Worm (Caenorhabditis elegans) whole organism, L3 larva: Measurements from ENCODE around the gene CC8.2.

Experiments
- ZK546.5 ChIP-seq: sonication (generic microtip); optimal IDR thresholded peaks from 2 replicates; lab custom pipeline; 2017; ENCODE audit warnings: missing biosample characterization, missing genetic modification characterization
- ceh-28 ChIP-seq: fragments of 150-350 bp; optimal IDR thresholded peaks from 2 replicates; lab custom pipeline; 2014; ENCODE audit warnings: missing biosample characterization, missing genetic modification reagents, missing genetic modification characterization
- ceh-82 ChIP-seq: fragments of 150-350 bp; optimal IDR thresholded peaks from 2 replicates; lab custom pipeline; 2014; ENCODE audit warnings: missing biosample characterization, missing genetic modification characterization
- ceh-9 ChIP-seq: sonication (generic microtip); optimal IDR thresholded peaks from 2 replicates; lab custom pipeline; 2018; ENCODE audit warnings: missing biosample characterization, missing genetic modification characterization
- egl-27 ChIP-seq: sonication (generic microtip); optimal IDR thresholded peaks from 4 replicates; lab custom pipeline; 2017; ENCODE audit warnings: missing biosample characterization, missing genetic modification reagents, missing genetic modification characterization
- elt-1 ChIP-seq: fragments of 150-350 bp; optimal IDR thresholded peaks from 2 replicates; lab custom pipeline; 2014; ENCODE audit warnings: missing biosample characterization, missing genetic modification characterization
- eor-1 ChIP-seq, 2 experiments: fragments of 150-350 bp; optimal IDR thresholded peaks; 2 replicates each; lab custom pipeline; 2014 to 2018; ENCODE audit warnings: missing biosample characterization in 2 of 2, missing genetic modification characterization in 2 of 2
- fkh-10 ChIP-seq: sonication (generic microtip); optimal IDR thresholded peaks from 2 replicates; lab custom pipeline; 2017; ENCODE audit warnings: missing biosample characterization, missing genetic modification reagents, missing genetic modification characterization
- fkh-2 ChIP-seq: fragments of 150-350 bp; optimal IDR thresholded peaks from 2 replicates; lab custom pipeline; 2014; ENCODE audit warnings: missing biosample characterization, missing genetic modification reagents, missing genetic modification characterization
- fos-1 ChIP-seq: fragments of 150-350 bp; optimal IDR thresholded peaks from 2 replicates; lab custom pipeline; 2014; ENCODE audit warnings: missing biosample characterization, missing genetic modification characterization
- jun-1 ChIP-seq: fragments of 150-350 bp; optimal IDR thresholded peaks from 2 replicates; lab custom pipeline; 2014; ENCODE audit warnings: missing biosample characterization, missing genetic modification reagents, missing genetic modification characterization
- lin-15B ChIP-seq: fragments of 150-350 bp; optimal IDR thresholded peaks from 2 replicates; lab custom pipeline; 2014; ENCODE audit warnings: missing biosample characterization, missing genetic modification characterization
- lsy-12 ChIP-seq: sonication (generic microtip); optimal IDR thresholded peaks from 2 replicates; lab custom pipeline; 2016; ENCODE audit warnings: mild to moderate bottlenecking, missing genetic modification characterization, missing compliant biosample characterization
- nhr-12 ChIP-seq: fragments of 150-350 bp; optimal IDR thresholded peaks from 2 replicates; lab custom pipeline; 2014; ENCODE audit warnings: missing biosample characterization, missing genetic modification characterization
- nhr-237 ChIP-seq: fragments of 150-350 bp; optimal IDR thresholded peaks from 2 replicates; lab custom pipeline; 2014; ENCODE audit warnings: missing biosample characterization, missing genetic modification characterization
- nhr-25 ChIP-seq: sonication (generic microtip); optimal IDR thresholded peaks from 2 replicates; lab custom pipeline; 2017; ENCODE audit warnings: missing biosample characterization, missing genetic modification characterization
- nhr-43 ChIP-seq: sonication (generic microtip); optimal IDR thresholded peaks from 2 replicates; lab custom pipeline; 2016; ENCODE audit warnings: mild to moderate bottlenecking, missing genetic modification characterization, missing compliant biosample characterization; ENCODE audit not compliant: poor library complexity, severe bottlenecking
- nhr-67 ChIP-seq: fragments of 150-350 bp; optimal IDR thresholded peaks from 2 replicates; lab custom pipeline; 2014; ENCODE audit warnings: missing biosample characterization, missing genetic modification characterization
- nhr-76 ChIP-seq: fragments of 150-350 bp; sonication (generic microtip); optimal IDR thresholded peaks from 5 replicates; lab custom pipeline; 2014; ENCODE audit warnings: missing biosample characterization, missing genetic modification characterization
- nhr-77 ChIP-seq: fragments of 150-350 bp; optimal IDR thresholded peaks from 2 replicates; lab custom pipeline; 2014; ENCODE audit warnings: missing biosample characterization, missing genetic modification characterization
- pha-4 ChIP-seq: fragments of 150-350 bp; optimal IDR thresholded peaks from 2 replicates; lab custom pipeline; 2014; ENCODE audit warnings: missing biosample characterization, missing genetic modification reagents, missing genetic modification characterization
- snpc-4 ChIP-seq: fragments of 150-350 bp; optimal IDR thresholded peaks from 2 replicates; lab custom pipeline; 2014; ENCODE audit warnings: missing biosample characterization, missing genetic modification characterization
- unc-39 ChIP-seq: sonication (generic microtip); optimal IDR thresholded peaks from 4 replicates; lab custom pipeline; 2017; ENCODE audit warnings: missing biosample characterization, missing genetic modification characterization
- unc-62 ChIP-seq: fragments of 150-350 bp; sonication (generic microtip); optimal IDR thresholded peaks from 4 replicates; lab custom pipeline; 2014; ENCODE audit warnings: missing biosample characterization, missing genetic modification reagents, missing genetic modification characterization
- zag-1 ChIP-seq: fragments of 150-350 bp; optimal IDR thresholded peaks from 2 replicates; lab custom pipeline; 2014; ENCODE audit warnings: missing biosample characterization, missing genetic modification characterization
- ztf-11 ChIP-seq: fragments of 150-350 bp; optimal IDR thresholded peaks from 2 replicates; lab custom pipeline; 2014; ENCODE audit warnings: missing biosample characterization, missing genetic modification characterization

The CC8.2 gene

ce11 chrIV:3599126-3599525, 49.4 kb downstream of the CC8.2 start, which contains the start of gene Y37E11B.6:
TSS of gene Y37E11B.6 (minus strand) at chrIV:3599306.
- TF ChIP-seq snpc-4 (tag; lab: Kevin White, UChicago) (no peak), egl-27 (tag; lab: Kevin White, UChicago) (no peak), lin-15B (tag; lab: Kevin White, UChicago) (peak; percentile 42), nhr-12 (tag; lab: Kevin White, UChicago) (no peak), nhr-25 (peak; percentile 22), elt-1 (no peak), nhr-43 (no peak), ZK546.5 (no peak), nhr-237 (tag; lab: Kevin White, UChicago) (no peak), nhr-76 (tag; lab: Kevin White, UChicago) (no peak), fkh-2 (tag; lab: Kevin White, UChicago) (no peak), pha-4 (tag; lab: Kevin White, UChicago) (peak; percentile 2)

ce11 chrIV:3598452-3598851, 50.0 kb downstream of the CC8.2 start, which contains the start of gene Y37E11B.5:
TSS of gene Y37E11B.5 (minus strand) at chrIV:3598552.
- no peak for TF ChIP-seq pha-4 (tag; lab: Kevin White, UChicago)
- no peak for TF ChIP-seq unc-62
- TF ChIP-seq ceh-9 (tag; lab: Kevin White, UChicago), result no peak
- TF ChIP-seq snpc-4 (tag; lab: Kevin White, UChicago), result no peak
- no peak for TF ChIP-seq ZK546.5
- TF ChIP-seq zag-1 (tag; lab: Kevin White, UChicago), result no peak
- no peak for TF ChIP-seq fos-1 (tag; lab: Kevin White, UChicago)
- TF ChIP-seq ceh-82 (tag; lab: Kevin White, UChicago), result no peak
- TF ChIP-seq nhr-67, result no peak
- no peak for TF ChIP-seq ztf-11
- TF ChIP-seq eor-1 (tag; optimal IDR thresholded peaks at IDR 0.05; lab: Kevin White, UChicago), result no peak
- TF ChIP-seq lsy-12 (tag; lab: Kevin White, UChicago), result no peak
- TF ChIP-seq nhr-237 (tag; lab: Kevin White, UChicago), result no peak
- no peak for TF ChIP-seq nhr-25
- no peak for TF ChIP-seq fkh-10
- TF ChIP-seq, all 47 proteins: peak for 0

- TF ChIP-seq lin-15B (tag; lab: Kevin White, UChicago) (no peak), jun-1 (tag; lab: Kevin White, UChicago) (no peak), nhr-77 (tag; lab: Kevin White, UChicago) (no peak), egl-27 (tag; lab: Kevin White, UChicago) (no peak), eor-1 (tag; optimal IDR thresholded peaks at IDR 0.05; lab: Kevin White, UChicago) (no peak), ceh-28 (no peak), unc-39 (tag; lab: Kevin White, UChicago) (no peak), nhr-67 (no peak)
These were observed 51.1 kb downstream of the CC8.2 start for ce11 chrIV:3597356-3597755.
